Fruit fly (Drosophila melanogaster) whole organism, adult: ENCODE results near the gene Ac76E.

Source experiments
- CG11617 ChIP-seq: fragments of 200-800 bp; sonication (Bioruptor generic); optimal IDR thresholded peaks from 2 replicates; lab custom pipeline; 2017; ENCODE audit warnings: mild to moderate bottlenecking, missing biosample characterization, missing genetic modification reagents, missing genetic modification characterization
- CG12768 ChIP-seq: fragments of 200-800 bp; sonication (Bioruptor generic); optimal IDR thresholded peaks from 2 replicates; lab custom pipeline; 2017; ENCODE audit warnings: missing biosample characterization, missing genetic modification characterization, mild to moderate bottlenecking, moderate library complexity, missing genetic modification reagents
- CG14711 ChIP-seq: fragments of 200-800 bp; sonication (Bioruptor generic); optimal IDR thresholded peaks from 2 replicates; lab custom pipeline; 2018; ENCODE audit warnings: missing biosample characterization, mild to moderate bottlenecking, missing genetic modification characterization, moderate library complexity
- CG1620 ChIP-seq: fragments of 200-800 bp; sonication (Bioruptor generic); optimal IDR thresholded peaks from 2 replicates; lab custom pipeline; 2016; ENCODE audit warnings: missing biosample characterization, missing genetic modification characterization
- CG33017 ChIP-seq: fragments of 200-800 bp; sonication (Bioruptor generic); optimal IDR thresholded peaks from 2 replicates; lab custom pipeline; 2018; ENCODE audit warnings: missing biosample characterization, mild to moderate bottlenecking, missing genetic modification characterization, moderate library complexity
- CG5204 ChIP-seq: fragments of 200-800 bp; sonication (Bioruptor generic); optimal IDR thresholded peaks from 2 replicates; lab custom pipeline; 2016; ENCODE audit warnings: missing biosample characterization, missing genetic modification characterization
- CG7045 ChIP-seq: fragments of 200-800 bp; sonication (Bioruptor generic); optimal IDR thresholded peaks from 2 replicates; lab custom pipeline; 2017; ENCODE audit warnings: missing biosample characterization, mild to moderate bottlenecking, missing genetic modification characterization
- CG7101 ChIP-seq: fragments of 200-800 bp; sonication (Bioruptor generic); optimal IDR thresholded peaks from 2 replicates; lab custom pipeline; 2018; ENCODE audit warnings: missing biosample characterization, mild to moderate bottlenecking, missing genetic modification characterization, moderate library complexity
- Clk ChIP-seq: fragments of 200-800 bp; sonication (Bioruptor generic); optimal IDR thresholded peaks from 2 replicates; lab custom pipeline; 2017; ENCODE audit warnings: missing biosample characterization, missing genetic modification characterization
- Crg-1 ChIP-seq: fragments of 200-800 bp; sonication (Bioruptor generic); optimal IDR thresholded peaks from 2 replicates; lab custom pipeline; 2016; ENCODE audit warnings: missing biosample characterization, missing genetic modification characterization
- Hr96 ChIP-seq: fragments of 200-800 bp; sonication (Bioruptor generic); optimal IDR thresholded peaks from 2 replicates; lab custom pipeline; 2016; ENCODE audit warnings: missing biosample characterization, missing genetic modification characterization
- Mnt ChIP-seq: fragments of 200-800 bp; sonication (Bioruptor generic); optimal IDR thresholded peaks from 2 replicates; lab custom pipeline; 2016; ENCODE audit warnings: missing biosample characterization, mild to moderate bottlenecking, missing genetic modification characterization
- bab1 ChIP-seq: fragments of 200-800 bp; sonication (Bioruptor generic); optimal IDR thresholded peaks from 3 replicates; lab custom pipeline; 2019; ENCODE audit warnings: missing biosample characterization, mild to moderate bottlenecking, missing genetic modification characterization, moderate library complexity
- cic ChIP-seq: fragments of 200-800 bp; sonication (Bioruptor generic); optimal IDR thresholded peaks from 2 replicates; lab custom pipeline; 2017; ENCODE audit warnings: missing biosample characterization, mild to moderate bottlenecking, missing genetic modification characterization, moderate library complexity
- cnc ChIP-seq, 2 experiments: fragments of >200 bp; optimal IDR thresholded peaks; 2 replicates each; lab custom pipeline; 2017
- kay ChIP-seq: fragments of 200-800 bp; sonication (Bioruptor generic); peaks from one replicate; lab custom pipeline; 2016; ENCODE audit warnings: missing biosample characterization, missing genetic modification characterization, borderline replicate concordance
- ovo ChIP-seq: fragments of 200-800 bp; sonication (Bioruptor generic); optimal IDR thresholded peaks from 2 replicates; lab custom pipeline; 2016; ENCODE audit warnings: missing biosample characterization, missing genetic modification characterization
- pad ChIP-seq: fragments of 200-800 bp; sonication (Bioruptor generic); optimal IDR thresholded peaks from 3 replicates; lab custom pipeline; 2017; ENCODE audit warnings: missing biosample characterization, missing genetic modification characterization, mild to moderate bottlenecking, moderate library complexity, missing genetic modification reagents
- tj ChIP-seq: fragments of 200-800 bp; sonication (Bioruptor generic); optimal IDR thresholded peaks from 3 replicates; lab custom pipeline; 2017; ENCODE audit warnings: missing biosample characterization, mild to moderate bottlenecking, missing genetic modification characterization, moderate library complexity
- toe ChIP-seq: fragments of 200-800 bp; sonication (Bioruptor generic); optimal IDR thresholded peaks from 2 replicates; lab custom pipeline; 2016; ENCODE audit warnings: missing biosample characterization, missing genetic modification characterization

Gene Ac76E

dm6 chr3L:19929051-19929718, 9.9 kb upstream of the Ac76E start:
- TF ChIP-seq Crg-1 (no peak), Hr96 (GFP tag; lab: Kevin White, UChicago) (no peak), cic (GFP tag; lab: Kevin White, UChicago) (peak; percentile 19), CG5204 (GFP tag; lab: Kevin White, UChicago) (no peak), tj (GFP tag; lab: Kevin White, UChicago) (peak; percentile 19), CG11617 (GFP tag; lab: Kevin White, UChicago) (peak; percentile 26), CG14711 (tag; lab: Kevin White, UChicago) (peak; percentile 23), CG12768 (no peak), CG7101 (peak; percentile 10), ovo (GFP tag; lab: Kevin White, UChicago) (no peak), CG33017 (tag; lab: Kevin White, UChicago) (no peak), bab1 (GFP tag; lab: Kevin White, UChicago) (no peak)

DNA sequence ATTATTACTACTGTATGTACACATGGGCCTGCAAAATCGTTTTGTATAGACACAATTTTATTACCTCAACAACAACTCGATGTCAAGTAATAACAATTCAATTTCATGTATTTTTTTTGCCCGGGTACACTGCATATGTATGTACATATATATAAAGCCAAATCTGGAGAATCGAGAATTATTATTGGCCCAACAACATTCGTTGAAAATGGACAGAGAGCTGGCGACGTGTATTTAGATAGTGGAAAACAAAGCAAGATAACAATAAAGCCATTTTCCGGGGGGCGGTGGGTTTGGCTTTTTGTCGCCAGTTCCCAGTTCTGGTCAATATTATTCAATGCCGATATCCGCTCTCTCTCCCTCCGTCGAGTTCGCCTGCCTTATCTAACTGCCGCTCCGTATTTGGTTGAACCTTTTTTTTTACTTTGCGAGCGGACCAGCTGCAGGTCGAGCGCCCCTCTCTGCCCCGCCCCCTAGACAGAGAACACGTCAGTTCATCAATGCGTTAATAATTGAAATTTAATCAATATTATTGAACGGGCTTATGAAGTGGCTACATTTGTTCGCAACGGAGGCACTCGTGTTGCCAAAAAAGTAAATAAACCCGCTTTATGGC, 9.3 kb upstream of the Ac76E start:
- TF ChIP-seq cic (GFP tag; lab: Kevin White, UChicago) (peak; percentile 89), Hr96 (GFP tag; lab: Kevin White, UChicago) (no peak), kay (GFP tag; lab: Kevin White, UChicago) (peak; percentile 97), ovo (GFP tag; lab: Kevin White, UChicago) (peak; percentile 17), CG7045 (GFP tag; lab: Kevin White, UChicago) (peak; percentile 30), Mnt (GFP tag; lab: Kevin White, UChicago) (peak; percentile 56), CG12768 (peak; percentile 54), CG11617 (GFP tag; lab: Kevin White, UChicago) (no peak)

dm6 chr3L:19931391-19931790, 7.7 kb upstream of the Ac76E start, which contains the start of gene CG46462:
CG46462 (plus strand) TSS chr3L:19931691.
- TF ChIP-seq Mnt (GFP tag; lab: Kevin White, UChicago), result no peak
- TF ChIP-seq Clk (GFP tag; lab: Kevin White, UChicago), result no peak
- TF ChIP-seq kay (GFP tag; lab: Kevin White, UChicago), result no peak
- TF ChIP-seq bab1 (GFP tag; lab: Kevin White, UChicago), result no peak
- no peak for TF ChIP-seq cnc (optimal IDR thresholded peaks at IDR 0.05; lab: Kevin White, UChicago)
- no peak for TF ChIP-seq CG11617 (GFP tag; lab: Kevin White, UChicago)
- TF ChIP-seq CG7045 (GFP tag; lab: Kevin White, UChicago), result no peak
- TF ChIP-seq toe, result no peak
- no peak for TF ChIP-seq pad (GFP tag; lab: Kevin White, UChicago)
- no peak for TF ChIP-seq CG14711 (tag; lab: Kevin White, UChicago)
- TF ChIP-seq CG7101, result no peak
- TF ChIP-seq Crg-1, result no peak
- no peak for TF ChIP-seq Hr96 (GFP tag; lab: Kevin White, UChicago)
- TF ChIP-seq tj (GFP tag; lab: Kevin White, UChicago), result no peak
- no peak for TF ChIP-seq cic (GFP tag; lab: Kevin White, UChicago)
- no peak for TF ChIP-seq CG12768
- no peak for TF ChIP-seq CG5204 (GFP tag; lab: Kevin White, UChicago)
- no peak for TF ChIP-seq ovo (GFP tag; lab: Kevin White, UChicago)
- no peak for TF ChIP-seq CG33017 (tag; lab: Kevin White, UChicago)
- TF ChIP-seq CG1620 (GFP tag; lab: Kevin White, UChicago), result no peak

dm6 chr3L:19932917-19933316, 6.2 kb upstream of the Ac76E start:
- TF ChIP-seq CG7101 (peak; percentile 39), Clk (GFP tag; lab: Kevin White, UChicago) (peak; percentile 4), ovo (GFP tag; lab: Kevin White, UChicago) (peak; percentile 25), Hr96 (GFP tag; lab: Kevin White, UChicago) (no peak), pad (GFP tag; lab: Kevin White, UChicago) (peak; percentile 21), Mnt (GFP tag; lab: Kevin White, UChicago) (peak; percentile 39), cic (GFP tag; lab: Kevin White, UChicago) (peak; percentile 72), cnc (optimal IDR thresholded peaks at IDR 0.05; lab: Kevin White, UChicago) (no peak), CG14711 (tag; lab: Kevin White, UChicago) (peak; percentile 19), CG11617 (GFP tag; lab: Kevin White, UChicago) (peak; percentile 54), CG5204 (GFP tag; lab: Kevin White, UChicago) (no peak), CG7045 (GFP tag; lab: Kevin White, UChicago) (peak; percentile 66), Crg-1 (peak; percentile 71), CG12768 (peak; percentile 74), CG33017 (tag; lab: Kevin White, UChicago) (peak; percentile 36), toe (no peak), kay (GFP tag; lab: Kevin White, UChicago) (peak; percentile 78), tj (GFP tag; lab: Kevin White, UChicago) (peak; percentile 15), bab1 (GFP tag; lab: Kevin White, UChicago) (no peak), CG1620 (GFP tag; lab: Kevin White, UChicago) (peak; percentile 19)

- peak; percentile 26 for TF ChIP-seq CG33017 (tag; lab: Kevin White, UChicago)
- peak; percentile 41 for TF ChIP-seq CG14711 (tag; lab: Kevin White, UChicago)
- no peak for TF ChIP-seq Crg-1
- TF ChIP-seq Clk (GFP tag; lab: Kevin White, UChicago), result no peak
Measured at dm6 chr3L:19940349-19940748, 1.3 kb downstream of the Ac76E start.
